Fruit fly (Drosophila melanogaster): Measurements from ENCODE around the gene CG5938.

The CG5938 gene

DNA sequence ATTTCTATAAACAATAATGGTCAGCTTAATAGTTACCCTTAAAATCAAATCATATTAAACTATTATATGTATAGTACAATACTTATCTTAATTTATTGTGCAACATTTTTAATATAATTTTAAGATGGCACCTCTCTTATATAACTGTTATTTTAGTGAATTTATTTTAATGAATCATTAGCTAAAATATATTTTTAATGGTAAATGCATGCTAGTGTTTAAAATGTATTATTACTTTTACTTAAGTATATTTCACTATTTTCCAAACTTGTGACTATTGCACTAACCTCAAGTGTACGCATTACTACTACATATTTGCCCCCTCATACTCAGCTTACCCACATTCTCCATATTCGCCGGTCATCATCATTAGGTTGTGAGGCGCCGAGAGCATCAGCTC, 28.3 kb upstream of the CG5938 start (continued):
- TF ChIP-seq Hr4 (GFP tag; optimal IDR thresholded peaks at IDR 0.05) = peak; percentile 44
- peak; percentile 54 for TF ChIP-seq CG3919 (GFP tag; optimal IDR thresholded peaks at IDR 0.05)
- TF ChIP-seq topi (GFP tag; optimal IDR thresholded peaks at IDR 0.05) = no peak
- TF ChIP-seq ss (GFP tag; optimal IDR thresholded peaks at IDR 0.05) = peak; percentile 43 to 77
- no peak for TF ChIP-seq CG31627 (GFP tag; optimal IDR thresholded peaks at IDR 0.05)
- TF ChIP-seq Eip78C (GFP tag) = peak; percentile 89
- TF ChIP-seq spab (GFP tag; optimal IDR thresholded peaks at IDR 0.05) = peak; percentile 56
- peak; percentile 82 for TF ChIP-seq CG3032 (tag; optimal IDR thresholded peaks at IDR 0.05)
- no peak for TF ChIP-seq CG8319 (GFP tag; optimal IDR thresholded peaks at IDR 0.05)
- peak; percentile 12; the same call in 1 of the 2 replicates for TF ChIP-seq CG11294 (GFP tag; IDR thresholded peaks at IDR 0.05)

dm6 chr3R:27247892-27248291, 26.7 kb upstream of the CG5938 start, which contains the start of gene CG5984:
TSS of gene CG5984 (minus strand) at chr3R:27247992.
- TF ChIP-seq CG31627 (GFP tag; optimal IDR thresholded peaks at IDR 0.05) (no peak), svp (GFP tag) (peak; percentile 17)

DNA sequence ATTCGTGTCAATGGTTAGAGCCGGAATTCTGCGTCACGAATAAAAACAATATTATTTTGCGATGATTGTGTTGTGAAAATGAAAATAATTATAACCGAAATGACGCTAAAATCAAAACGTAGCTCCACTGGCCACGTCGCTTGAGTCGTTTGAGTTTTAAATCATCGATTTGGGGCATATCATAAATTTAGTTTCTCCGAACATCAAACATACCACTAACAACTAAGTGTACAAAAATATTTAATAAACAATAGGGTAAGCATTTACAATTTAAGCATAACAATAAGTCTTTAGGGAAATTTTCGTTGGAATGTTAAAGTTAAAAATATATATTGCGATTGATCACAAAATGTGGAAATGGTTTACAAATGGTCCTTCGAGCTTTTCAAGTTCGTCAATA, 23.7 kb upstream of the CG5938 start, which contains the start of the genes TTLL6B and TfIIA-L:
Gene TTLL6B, minus strand, starts transcription at position 101 of the 400 bp plus-strand sequence.
Gene TfIIA-L, plus strand, starts transcription at position 206 of the 400 bp plus-strand sequence.
- TF ChIP-seq topi (GFP tag; optimal IDR thresholded peaks at IDR 0.05) = no peak
- TF ChIP-seq Hr38 (GFP tag; optimal IDR thresholded peaks at IDR 0.05) = no peak
- no peak for TF ChIP-seq CG6792 (GFP tag; optimal IDR thresholded peaks at IDR 0.05)
- TF ChIP-seq CG6163 (GFP tag; IDR thresholded peaks at IDR 0.05) = no peak
- no peak for TF ChIP-seq esn (GFP tag; optimal IDR thresholded peaks at IDR 0.05)
- TF ChIP-seq cyc (GFP tag; optimal IDR thresholded peaks at IDR 0.05) = no peak
- TF ChIP-seq ss (GFP tag; optimal IDR thresholded peaks at IDR 0.05) = no peak
- TF ChIP-seq pdm3 (GFP tag; optimal IDR thresholded peaks at IDR 0.05) = no peak
- no peak for TF ChIP-seq CG1621 (tag; optimal IDR thresholded peaks at IDR 0.05)
- TF ChIP-seq Blimp-1 (GFP tag; optimal IDR thresholded peaks at IDR 0.05) = no peak
- TF ChIP-seq Eip75B (GFP tag; optimal IDR thresholded peaks at IDR 0.05) = no peak
- no peak for TF ChIP-seq spab (GFP tag; optimal IDR thresholded peaks at IDR 0.05)
- TF ChIP-seq CG9139 (GFP tag; optimal IDR thresholded peaks at IDR 0.05) = no peak
- TF ChIP-seq CG6276 (GFP tag; optimal IDR thresholded peaks at IDR 0.05) = no peak
- no peak for TF ChIP-seq CG11762 (GFP tag; optimal IDR thresholded peaks at IDR 0.05; ENCODE audit: insufficient read depth)
- TF ChIP-seq vri (GFP tag; optimal IDR thresholded peaks at IDR 0.05) = no peak

DNA sequence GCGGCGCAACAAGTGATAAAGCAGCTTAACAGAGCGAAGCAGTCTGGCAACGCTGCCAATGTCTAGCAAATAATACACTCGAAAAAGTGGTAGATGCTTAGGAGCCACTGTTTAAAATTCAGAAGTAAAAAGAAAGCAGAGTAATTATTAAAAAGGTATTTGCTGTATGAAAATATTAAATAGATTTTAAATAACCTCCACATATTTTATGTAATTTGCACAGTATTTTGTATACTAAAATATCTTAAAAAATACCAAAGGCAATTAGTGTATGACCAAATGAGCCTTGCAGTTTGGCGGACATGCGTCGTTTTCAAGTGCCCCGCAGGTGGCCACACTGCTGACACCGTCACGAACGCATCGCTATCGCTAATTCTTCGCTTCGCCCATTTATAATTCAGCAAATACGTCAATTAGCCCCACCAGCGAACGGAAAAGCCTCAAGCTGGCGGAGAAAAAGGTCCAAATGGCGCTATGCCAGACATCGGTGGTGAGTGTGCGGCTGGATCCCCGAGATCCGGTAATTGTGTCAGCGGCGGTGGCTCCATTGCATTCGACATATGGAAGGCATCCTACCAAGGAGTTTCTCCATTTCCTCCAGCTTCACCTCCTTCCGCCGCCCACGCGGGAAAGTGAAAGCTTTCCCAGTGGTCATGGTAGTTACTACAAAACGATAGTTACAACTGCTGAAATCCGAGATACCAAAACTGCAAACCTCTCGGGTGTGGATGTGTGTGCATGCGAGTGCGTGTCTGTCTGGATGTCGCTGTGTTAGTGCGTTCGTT, 21.3 kb upstream of the CG5938 start, which contains the start of gene pll:
Gene pll, minus strand, starts transcription at position 47 of the 785 bp plus-strand sequence.
- TF ChIP-seq fkh (GFP tag; optimal IDR thresholded peaks at IDR 0.05) (peak; percentile 17), CG10669 (GFP tag; optimal IDR thresholded peaks at IDR 0.05) (peak; percentile 65), Lpt (GFP tag; optimal IDR thresholded peaks at IDR 0.05) (peak; percentile 54), Hr38 (GFP tag; optimal IDR thresholded peaks at IDR 0.05) (no peak), svp (GFP tag) (peak; percentile 94), Sox14 (GFP tag; optimal IDR thresholded peaks at IDR 0.05) (peak; percentile 83), Blimp-1 (GFP tag; optimal IDR thresholded peaks at IDR 0.05) (peak; percentile 36), Sox15 (GFP tag; optimal IDR thresholded peaks at IDR 0.05) (peak; percentile 61), Hr39 (GFP tag; optimal IDR thresholded peaks at IDR 0.05) (peak; percentile 81), net (GFP tag; optimal IDR thresholded peaks at IDR 0.05) (peak; percentile 64), Ets21C (GFP tag; optimal IDR thresholded peaks at IDR 0.05) (no peak), topi (GFP tag; optimal IDR thresholded peaks at IDR 0.05) (peak; percentile 73), dsx (GFP tag; optimal IDR thresholded peaks at IDR 0.05; ENCODE audit: poor library complexity, severe bottlenecking) (peak; percentile 65), Ets96B (tag; optimal IDR thresholded peaks at IDR 0.05) (peak; percentile 73), CG6792 (GFP tag; optimal IDR thresholded peaks at IDR 0.05) (peak; percentile 75), dac (GFP tag; optimal IDR thresholded peaks at IDR 0.05) (no peak), CG8119 (GFP tag; IDR thresholded peaks at IDR 0.05) (peak; percentile 75), spab (GFP tag; optimal IDR thresholded peaks at IDR 0.05) (no peak), CG11902 (GFP tag; optimal IDR thresholded peaks at IDR 0.05) (peak; percentile 75), esn (GFP tag; optimal IDR thresholded peaks at IDR 0.05) (peak; percentile 85), CG3919 (GFP tag; optimal IDR thresholded peaks at IDR 0.05) (peak; percentile 89), Eip78C (GFP tag) (peak; percentile 92), CG8632 (GFP tag; optimal IDR thresholded peaks at IDR 0.05) (peak; percentile 68), achi (GFP tag; optimal IDR thresholded peaks at IDR 0.05) (no peak), CG11762 (GFP tag; optimal IDR thresholded peaks at IDR 0.05; ENCODE audit: insufficient read depth) (peak; percentile 57), fd59A (GFP tag; optimal IDR thresholded peaks at IDR 0.05) (peak; percentile 40), CG31627 (GFP tag; optimal IDR thresholded peaks at IDR 0.05) (peak; percentile 85), acj6 (GFP tag; optimal IDR thresholded peaks at IDR 0.05) (peak; percentile 86), cyc (GFP tag; optimal IDR thresholded peaks at IDR 0.05) (peak; percentile 82), Hr4 (GFP tag; optimal IDR thresholded peaks at IDR 0.05) (no peak), CG6276 (GFP tag; optimal IDR thresholded peaks at IDR 0.05) (no peak), CG6163 (GFP tag; IDR thresholded peaks at IDR 0.05) (peak; percentile 91), CG11294 (GFP tag; IDR thresholded peaks at IDR 0.05) (peak; percentile 70; the same call in 1 of the 2 replicates)

Data from whole organism, prepupa.